Worm (Caenorhabditis elegans) whole organism, mixed stage, embryonic: ENCODE data around the gene hpo-15.

ENCODE experiments used
- bed-3 ChIP-seq: fragments of 200-800 bp; sonication (Bioruptor generic); optimal IDR thresholded peaks from 3 replicates; lab custom pipeline; 2018; ENCODE audit warnings: mild to moderate bottlenecking, missing genetic modification characterization, moderate library complexity, missing compliant biosample characterization
- snpc-4 ChIP-seq: fragments of 150-350 bp; optimal IDR thresholded peaks from 2 replicates; lab custom pipeline; 2014; ENCODE audit warnings: missing biosample characterization, missing genetic modification characterization
- unc-62 ChIP-seq: fragments of 150-350 bp; optimal IDR thresholded peaks from 2 replicates; lab custom pipeline; 2014; ENCODE audit warnings: missing biosample characterization, missing genetic modification reagents, missing genetic modification characterization

DNA sequence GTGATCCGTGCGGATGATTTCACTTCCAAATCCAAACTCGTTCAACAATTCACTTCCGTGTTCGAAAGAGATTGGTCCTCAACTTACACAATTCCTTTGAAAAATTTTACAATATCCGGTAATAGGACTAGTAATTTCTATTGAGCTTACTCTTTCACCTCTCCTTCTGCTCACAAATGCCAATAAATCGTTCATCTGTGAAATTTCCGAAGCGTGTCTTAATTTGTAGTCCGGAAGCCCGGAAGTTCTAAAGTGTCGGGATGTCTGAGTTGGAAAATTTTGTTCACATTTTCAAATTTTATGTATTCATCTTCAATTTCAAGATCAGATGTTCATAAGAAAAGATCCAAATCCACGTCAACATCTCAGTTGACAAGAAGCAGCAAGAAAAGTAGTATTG lies 20.2 kb downstream of the hpo-15 start, which contains the start of gene T05C3.2:
- no peak for TF ChIP-seq unc-62 (GFP tag; lab: Kevin White, UChicago)
- TF ChIP-seq bed-3 (GFP tag; lab: Kevin White, UChicago) = no peak
- no peak for TF ChIP-seq snpc-4 (tag; lab: Kevin White, UChicago)
